Worm (Caenorhabditis elegans) whole organism, L4 larva: ENCODE results near the gene F46F5.15.

Experiments
- aha-1 ChIP-seq: fragments of 150-350 bp; peaks from one replicate; lab custom pipeline; 2014; ENCODE audit warnings: missing biosample characterization, missing genetic modification characterization
- lin-13 ChIP-seq: fragments of 150-350 bp; optimal IDR thresholded peaks from 2 replicates; lab custom pipeline; 2014; ENCODE audit warnings: missing biosample characterization, missing genetic modification reagents, missing genetic modification characterization
- mdl-1 ChIP-seq, 2 experiments: fragments of 150-350 bp in 1 of 2; sonication (generic microtip) in 1 of 2; optimal IDR thresholded peaks; 2 replicates each; lab custom pipeline; 2014 to 2017; ENCODE audit warnings: missing biosample characterization in 2 of 2, missing genetic modification characterization in 2 of 2
- mep-1 ChIP-seq: fragments of 150-350 bp; sonication (generic microtip); optimal IDR thresholded peaks from 3 replicates; lab custom pipeline; 2014; ENCODE audit warnings: missing biosample characterization, missing genetic modification characterization
- mes-2 ChIP-seq: sonication (generic microtip); optimal IDR thresholded peaks from 2 replicates; lab custom pipeline; 2016; ENCODE audit warnings: missing genotype, mild to moderate bottlenecking, missing genetic modification characterization, missing compliant biosample characterization; ENCODE audit not compliant: poor library complexity, severe bottlenecking
- nhr-28 ChIP-seq: fragments of 150-350 bp; optimal IDR thresholded peaks from 2 replicates; lab custom pipeline; 2014; ENCODE audit warnings: missing biosample characterization, missing genetic modification characterization
- pha-4 ChIP-seq, 2 experiments: fragments of 150-350 bp in 1 of 2; fragments of 200-800 bp in 1 of 2; sonication (Bioruptor generic) in 1 of 2; IDR thresholded peaks in 1 of 2; optimal IDR thresholded peaks in 1 of 2; 2 replicates each; pipeline versions ENCODE4 v1.3.6 to Lab custom; 2014 to 2022; ENCODE audit warnings: missing genetic modification characterization in 2 of 2, missing genetic modification reagents in 2 of 2, missing biosample characterization in 1 of 2, missing compliant biosample characterization in 1 of 2

DNA sequence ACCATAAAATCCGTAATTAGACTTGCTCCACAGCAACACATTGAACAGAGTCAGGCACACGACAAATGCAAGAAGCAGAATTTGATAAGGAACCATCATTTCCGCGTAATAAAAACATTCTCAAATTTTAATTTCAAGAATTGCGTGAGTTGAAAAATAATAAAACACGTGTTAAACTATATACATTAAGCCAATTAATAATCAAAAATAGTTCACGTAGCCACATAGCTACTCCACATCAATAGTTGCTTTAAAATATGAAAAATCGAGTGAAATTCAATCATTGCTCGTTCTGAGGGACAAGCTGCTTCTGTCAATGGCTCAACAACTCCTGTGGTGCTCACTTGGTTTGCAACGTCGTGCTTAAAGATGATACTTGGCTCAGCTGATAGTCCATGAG lies 5.3 kb upstream of the F46F5.15 start, which contains the start of gene Y39F10A.3:
- TF ChIP-seq mes-2 (no peak), aha-1 (tag; lab: Kevin White, UChicago) (no peak), pha-4 (GFP tag; IDR thresholded peaks at IDR 0.05; lab: Robert Waterston, UW) (no peak), pha-4 (tag; optimal IDR thresholded peaks at IDR 0.05; lab: Kevin White, UChicago) (no peak), mdl-1 (tag; optimal IDR thresholded peaks at IDR 0.05; lab: Kevin White, UChicago) (no peak), mep-1 (tag; lab: Kevin White, UChicago) (no peak), nhr-28 (tag; lab: Kevin White, UChicago) (no peak), lin-13 (no peak)
